Fruit fly (Drosophila melanogaster) whole organism, embryonic: ENCODE data around the gene Ras85D.

Experiments
- ATbp ChIP-seq: fragments of 200-800 bp; sonication (Bioruptor generic); optimal IDR thresholded peaks from 2 replicates; lab custom pipeline; 2017; ENCODE audit warnings: missing biosample characterization, mild to moderate bottlenecking, missing genetic modification characterization, missing genetic modification reagents
- Aef1 ChIP-seq: fragments of 200-800 bp; sonication (Bioruptor generic); IDR thresholded peaks from 3 replicates; pipeline ENCODE4 v1.3.6; 2022; ENCODE audit warnings: missing biosample characterization, missing genetic modification characterization
- B-H2 ChIP-seq: fragments of 200-800 bp; sonication (Bioruptor generic); optimal IDR thresholded peaks from 2 replicates; lab custom pipeline; 2018; ENCODE audit warnings: missing biosample characterization, mild to moderate bottlenecking, missing genetic modification characterization
- CG1024 ChIP-seq: fragments of 200-800 bp; sonication (Bioruptor generic); IDR thresholded peaks from 2 replicates; pipeline ENCODE4 v1.3.6; 2022; ENCODE audit warnings: missing biosample characterization, missing genetic modification characterization
- CG11247 ChIP-seq: fragments of 200-800 bp; sonication (Bioruptor generic); IDR thresholded peaks from 2 replicates; pipeline ENCODE4 v1.3.6; 2022; ENCODE audit warnings: missing biosample characterization, missing genetic modification characterization
- CG12104 ChIP-seq: fragments of 200-800 bp; sonication (Bioruptor generic); optimal IDR thresholded peaks from 3 replicates; lab custom pipeline; 2016; ENCODE audit warnings: missing biosample characterization, missing genetic modification characterization
- CG13287 ChIP-seq: fragments of 200-800 bp; sonication (Bioruptor generic); IDR thresholded peaks from 2 replicates; pipeline ENCODE4 v1.3.6; 2022; ENCODE audit warnings: missing biosample characterization, missing genetic modification characterization; ENCODE audit not compliant: partially characterized antibody
- CG13624 ChIP-seq: fragments of 200-800 bp; sonication (Bioruptor generic); optimal IDR thresholded peaks from 2 replicates; lab custom pipeline; 2016; ENCODE audit warnings: missing biosample characterization, missing genetic modification characterization
- CG14965 ChIP-seq: fragments of 200-800 bp; sonication (Bioruptor generic); optimal IDR thresholded peaks from 2 replicates; lab custom pipeline; 2016; ENCODE audit warnings: missing biosample characterization, missing genetic modification characterization, borderline replicate concordance
- CG15011 ChIP-seq: fragments of 200-800 bp; sonication (Bioruptor generic); optimal IDR thresholded peaks from 3 replicates; lab custom pipeline; 2018; ENCODE audit warnings: missing biosample characterization, mild to moderate bottlenecking, missing genetic modification characterization
- CG15601 ChIP-seq: fragments of 200-800 bp; sonication (Bioruptor generic); optimal IDR thresholded peaks from 3 replicates; lab custom pipeline; 2019; ENCODE audit warnings: missing biosample characterization, mild to moderate bottlenecking, missing genetic modification characterization, moderate library complexity
- CG1647 ChIP-seq: fragments of 200-800 bp; sonication (Bioruptor generic); optimal IDR thresholded peaks from 3 replicates; lab custom pipeline; 2016; ENCODE audit warnings: missing biosample characterization, missing genetic modification characterization
- CG16779 ChIP-seq: fragments of 200-800 bp; sonication (Bioruptor generic); IDR thresholded peaks from 2 replicates; pipeline ENCODE4 v1.3.6; 2022; ENCODE audit warnings: missing biosample characterization, missing genetic modification characterization
- CG2199 ChIP-seq: fragments of 200-800 bp; sonication (Bioruptor generic); IDR thresholded peaks from 3 replicates; pipeline ENCODE4 v1.3.6; 2022; ENCODE audit warnings: missing biosample characterization, missing genetic modification characterization
- CG31441 ChIP-seq: fragments of 200-800 bp; sonication (Bioruptor generic); IDR thresholded peaks from 2 replicates; pipeline ENCODE4 v1.3.6; 2022; ENCODE audit warnings: missing biosample characterization, missing genetic modification characterization
- CG32532 ChIP-seq: fragments of 200-800 bp; sonication (Bioruptor generic); IDR thresholded peaks from 2 replicates; pipeline ENCODE4 v1.3.6; 2022; ENCODE audit warnings: missing biosample characterization, missing genetic modification characterization
- CG33557 ChIP-seq: fragments of 200-800 bp; sonication (Bioruptor generic); optimal IDR thresholded peaks from 2 replicates; lab custom pipeline; 2019; ENCODE audit warnings: missing biosample characterization, mild to moderate bottlenecking, missing genetic modification characterization, moderate library complexity
- CG3838 ChIP-seq: fragments of 200-800 bp; sonication (Bioruptor generic); optimal IDR thresholded peaks from 3 replicates; lab custom pipeline; 2016; ENCODE audit warnings: missing biosample characterization, missing genetic modification characterization
- CG6175 ChIP-seq: fragments of 200-800 bp; sonication (Bioruptor generic); IDR thresholded peaks from 3 replicates; pipeline ENCODE4 v1.3.6; 2022; ENCODE audit warnings: missing biosample characterization, missing genetic modification characterization
- CG6791 ChIP-seq: fragments of 200-800 bp; sonication (Bioruptor generic); IDR thresholded peaks from 3 replicates; pipeline ENCODE4 v1.3.6; 2022; ENCODE audit warnings: missing biosample characterization, missing genetic modification characterization; ENCODE audit not compliant: partially characterized antibody
- CG7786 ChIP-seq: fragments of 200-800 bp; sonication (Bioruptor generic); optimal IDR thresholded peaks from 2 replicates; lab custom pipeline; 2016; ENCODE audit warnings: missing biosample characterization, missing genetic modification characterization
- CG7963 ChIP-seq: fragments of 200-800 bp; sonication (Bioruptor generic); IDR thresholded peaks from 3 replicates; pipeline ENCODE4 v1.3.6; 2022; ENCODE audit warnings: missing biosample characterization, missing genetic modification characterization; ENCODE audit not compliant: partially characterized antibody
- CG9876 ChIP-seq: fragments of 200-800 bp; sonication (Bioruptor generic); optimal IDR thresholded peaks from 2 replicates; lab custom pipeline; 2016; ENCODE audit warnings: missing biosample characterization, missing genetic modification characterization
- Dek ChIP-seq: fragments of 200-800 bp; sonication (Bioruptor generic); optimal IDR thresholded peaks from 3 replicates; lab custom pipeline; 2019; ENCODE audit warnings: missing biosample characterization, mild to moderate bottlenecking, missing genetic modification characterization, moderate library complexity
- GATAe ChIP-seq: fragments of 200-800 bp; sonication (Bioruptor generic); conservative IDR thresholded peaks from 2 replicates; pipeline ENCODE4 v1.3.6; 2022; ENCODE audit warnings: missing biosample characterization, missing genetic modification characterization
- HHEX ChIP-seq: fragments of 200-800 bp; sonication (Bioruptor generic); optimal IDR thresholded peaks from 3 replicates; lab custom pipeline; 2017; ENCODE audit warnings: missing biosample characterization, mild to moderate bottlenecking, missing genetic modification characterization, missing genetic modification reagents
- HLH3B ChIP-seq: fragments of 200-800 bp; sonication (Bioruptor generic); IDR thresholded peaks from 2 replicates; pipeline ENCODE4 v1.3.6; 2022; ENCODE audit warnings: missing biosample characterization, missing genetic modification characterization
- Hr51 ChIP-seq, 2 experiments: fragments of 200-800 bp; sonication (Bioruptor generic); optimal IDR thresholded peaks; 2 replicates in 1 of 2; 3 replicates in 1 of 2; lab custom pipeline; 2016 to 2018; ENCODE audit warnings: missing biosample characterization in 2 of 2, missing genetic modification characterization in 2 of 2, mild to moderate bottlenecking in 1 of 2, moderate library complexity in 1 of 2
- Mad ChIP-seq: fragments of 200-800 bp; sonication (Bioruptor generic); optimal IDR thresholded peaks from 2 replicates; lab custom pipeline; 2016; ENCODE audit warnings: missing biosample characterization, missing genetic modification characterization
- Nf-YA ChIP-seq: fragments of 200-800 bp; sonication (Bioruptor generic); IDR thresholded peaks from 2 replicates; pipeline ENCODE4 v1.3.6; 2022; ENCODE audit warnings: missing biosample characterization, missing genetic modification characterization
- Sin3A ChIP-seq: fragments of >200 bp; optimal IDR thresholded peaks from 2 replicates; lab custom pipeline; 2018
- Usf ChIP-seq: fragments of 200-800 bp; sonication (Bioruptor generic); optimal IDR thresholded peaks from 2 replicates; lab custom pipeline; 2017; ENCODE audit warnings: missing genotype, missing biosample characterization, missing genetic modification characterization
- ab ChIP-seq: fragments of 200-800 bp; sonication (Bioruptor generic); optimal IDR thresholded peaks from 2 replicates; lab custom pipeline; 2016; ENCODE audit warnings: missing biosample characterization, missing genetic modification characterization
- amos ChIP-seq: fragments of 200-800 bp; sonication (Bioruptor generic); IDR thresholded peaks from 2 replicates; pipeline ENCODE4 v1.3.6; 2022; ENCODE audit warnings: missing biosample characterization, missing genetic modification characterization; ENCODE audit not compliant: partially characterized antibody
- ato ChIP-seq: fragments of 200-800 bp; sonication (Bioruptor generic); IDR thresholded peaks from 2 replicates; pipeline ENCODE4 v1.3.6; 2022; ENCODE audit warnings: missing biosample characterization, missing genetic modification characterization; ENCODE audit not compliant: partially characterized antibody
- chif ChIP-seq, 2 experiments: fragments of 200-800 bp; sonication (Bioruptor generic); optimal IDR thresholded peaks; 3 replicates each; lab custom pipeline; 2016; ENCODE audit warnings: missing biosample characterization in 2 of 2, missing genetic modification characterization in 2 of 2
- esg ChIP-seq: fragments of 200-800 bp; sonication (Bioruptor generic); conservative IDR thresholded peaks from 2 replicates; pipeline ENCODE4 v1.3.6; 2022; ENCODE audit warnings: missing biosample characterization, missing genetic modification characterization
- fd64A ChIP-seq: fragments of 200-800 bp; sonication (Bioruptor generic); optimal IDR thresholded peaks from 3 replicates; lab custom pipeline; 2018; ENCODE audit warnings: missing biosample characterization, mild to moderate bottlenecking, missing genetic modification characterization
- fru ChIP-seq: fragments of >200 bp; optimal IDR thresholded peaks from 2 replicates; lab custom pipeline; 2017
- gce ChIP-seq: fragments of 200-800 bp; sonication (Bioruptor generic); IDR thresholded peaks from 3 replicates; pipeline ENCODE4 v1.3.6; 2022; ENCODE audit warnings: missing biosample characterization, missing genetic modification characterization
- grau ChIP-seq: fragments of 200-800 bp; optimal IDR thresholded peaks from 3 replicates; lab custom pipeline; 2019; ENCODE audit warnings: missing biosample characterization, mild to moderate bottlenecking, missing genetic modification characterization, moderate library complexity
- grn ChIP-seq: fragments of 200-800 bp; sonication (Bioruptor generic); optimal IDR thresholded peaks from 3 replicates; lab custom pipeline; 2017; ENCODE audit warnings: missing biosample characterization, missing genetic modification characterization
- maf-S ChIP-seq: fragments of 200-800 bp; sonication (Bioruptor generic); optimal IDR thresholded peaks from 2 replicates; lab custom pipeline; 2016; ENCODE audit warnings: missing biosample characterization, missing genetic modification characterization
- mld ChIP-seq: fragments of 200-800 bp; sonication (Bioruptor generic); IDR thresholded peaks from 3 replicates; pipeline ENCODE4 v1.3.6; 2022; ENCODE audit warnings: missing biosample characterization, missing genetic modification characterization; ENCODE audit not compliant: partially characterized antibody
- org-1 ChIP-seq: fragments of 200-800 bp; sonication (Bioruptor generic); optimal IDR thresholded peaks from 2 replicates; lab custom pipeline; 2017; ENCODE audit warnings: missing biosample characterization, missing genetic modification characterization
- phol ChIP-seq: fragments of 200-800 bp; sonication (Bioruptor generic); optimal IDR thresholded peaks from 3 replicates; lab custom pipeline; 2018; ENCODE audit warnings: missing biosample characterization, mild to moderate bottlenecking, missing genetic modification characterization, moderate library complexity
- seq ChIP-seq: fragments of 200-800 bp; sonication (Bioruptor generic); IDR thresholded peaks from 2 replicates; pipeline ENCODE4 v1.3.6; 2022; ENCODE audit warnings: missing biosample characterization, missing genetic modification characterization
- sisA ChIP-seq: fragments of 200-800 bp; sonication (Bioruptor generic); IDR thresholded peaks from 2 replicates; pipeline ENCODE4 v1.3.6; 2022; ENCODE audit warnings: missing biosample characterization, missing genetic modification characterization
- slp2 ChIP-seq: fragments of 200-800 bp; sonication (Bioruptor generic); optimal IDR thresholded peaks from 2 replicates; lab custom pipeline; 2016; ENCODE audit warnings: missing biosample characterization, missing genetic modification characterization
- tio ChIP-seq: fragments of 200-800 bp; sonication (Bioruptor generic); optimal IDR thresholded peaks from 2 replicates; lab custom pipeline; 2017; ENCODE audit warnings: missing biosample characterization, missing genetic modification characterization, inconsistent platforms
- wek ChIP-seq: fragments of 200-800 bp; sonication (Bioruptor generic); optimal IDR thresholded peaks from 3 replicates; lab custom pipeline; 2018; ENCODE audit warnings: missing biosample characterization, mild to moderate bottlenecking, missing genetic modification characterization, moderate library complexity

The Ras85D gene

DNA sequence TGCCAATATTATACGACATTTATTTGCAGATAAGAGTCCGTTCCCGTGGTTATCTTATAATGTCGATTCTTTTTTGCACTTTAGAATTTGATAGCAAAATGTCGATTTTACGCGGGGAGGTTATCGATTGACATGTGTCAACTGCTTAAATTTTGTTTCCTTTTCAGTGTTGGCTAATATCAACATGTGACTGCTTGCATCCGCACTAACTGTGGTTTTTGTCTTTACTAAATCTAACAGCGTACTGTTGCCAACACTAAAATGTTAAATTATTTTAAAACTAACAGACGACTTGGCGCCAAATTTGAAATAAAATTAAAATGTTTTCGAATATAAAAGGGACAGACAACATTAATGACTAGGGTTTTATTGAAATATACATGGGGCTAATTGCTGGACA lies 16.1 kb downstream of the Ras85D start (continued):
- no peak for TF ChIP-seq tio (GFP tag; lab: Kevin White, UChicago)
- TF ChIP-seq Dek (tag; lab: Kevin White, UChicago) = peak; percentile 82
- peak; percentile 74 for TF ChIP-seq CG32532 (GFP tag; lab: Robert Waterston, UW)
- TF ChIP-seq Sin3A (lab: Kevin White, UChicago) = no peak
- peak; percentile 77 for TF ChIP-seq CG15601 (tag; lab: Kevin White, UChicago)
- peak; percentile 42; the same call in 2 of the 3 replicates for TF ChIP-seq CG7963 (GFP tag; lab: Robert Waterston, UW)
- TF ChIP-seq B-H2 (GFP tag; lab: Kevin White, UChicago) = peak; percentile 95
- peak; percentile 69 for TF ChIP-seq grau (tag; lab: Kevin White, UChicago)
- no peak for TF ChIP-seq sisA (GFP tag; lab: Robert Waterston, UW)
- TF ChIP-seq Aef1 (GFP tag; lab: Robert Waterston, UW) = no peak; the same call in 2 of the 3 replicates
- no peak for TF ChIP-seq seq
- TF ChIP-seq CG31441 (GFP tag; lab: Robert Waterston, UW) = peak; percentile 55; the same call in 1 of the 2 replicates
- TF ChIP-seq CG3838 = peak; percentile 33
- no peak for TF ChIP-seq ATbp (GFP tag; lab: Kevin White, UChicago)
- TF ChIP-seq CG13287 (GFP tag; lab: Robert Waterston, UW) = peak; percentile 81
- peak; percentile 42 for TF ChIP-seq Mad
- TF ChIP-seq maf-S = peak; percentile 81
- peak; percentile 70 for TF ChIP-seq HHEX
- no peak for TF ChIP-seq ab (GFP tag; lab: Kevin White, UChicago)
- no peak for TF ChIP-seq Nf-YA
- TF ChIP-seq grn (GFP tag; lab: Kevin White, UChicago) = peak; percentile 84
- TF ChIP-seq ato (GFP tag; lab: Robert Waterston, UW) = peak; percentile 71
- peak; percentile 30 to 62 for TF ChIP-seq chif (GFP tag; optimal IDR thresholded peaks at IDR 0.05; lab: Kevin White, UChicago)
- peak; percentile 73 for TF ChIP-seq CG9876 (GFP tag; lab: Kevin White, UChicago)
- TF ChIP-seq fru (lab: Kevin White, UChicago) = no peak
- TF ChIP-seq CG1647 = peak; percentile 58
- no peak for TF ChIP-seq CG14965 (GFP tag; lab: Kevin White, UChicago)
- TF ChIP-seq mld = peak; percentile 36; the same call in 1 of the 3 replicates
- TF ChIP-seq fd64A (GFP tag; lab: Kevin White, UChicago) = no peak
- TF ChIP-seq phol (tag; lab: Kevin White, UChicago) = peak; percentile 81
- TF ChIP-seq CG16779 (GFP tag; lab: Robert Waterston, UW) = peak; percentile 90
- TF ChIP-seq wek = peak; percentile 19
- peak; percentile 77 for TF ChIP-seq CG6791 (GFP tag; lab: Robert Waterston, UW)
- TF ChIP-seq CG6175 = no peak
- TF ChIP-seq slp2 (GFP tag; lab: Kevin White, UChicago) = peak; percentile 4
- no peak for TF ChIP-seq esg
- TF ChIP-seq CG7786 (GFP tag; lab: Kevin White, UChicago) = peak; percentile 82
- TF ChIP-seq HLH3B (GFP tag; lab: Robert Waterston, UW) = peak; percentile 55; the same call in 1 of the 2 replicates
- peak; percentile 46 for TF ChIP-seq Usf
- peak; percentile 66; the same call in 1 of the 2 replicates for TF ChIP-seq amos (GFP tag; lab: Robert Waterston, UW)
- peak; percentile 37 to 83 for TF ChIP-seq Hr51 (GFP tag; optimal IDR thresholded peaks at IDR 0.05; lab: Kevin White, UChicago)
- no peak for TF ChIP-seq CG1024 (GFP tag; lab: Robert Waterston, UW)
- no peak for TF ChIP-seq GATAe (GFP tag; lab: Robert Waterston, UW)
- no peak for TF ChIP-seq CG12104 (GFP tag; lab: Kevin White, UChicago)
- TF ChIP-seq CG2199 (GFP tag; lab: Robert Waterston, UW) = no peak
- TF ChIP-seq gce (GFP tag; lab: Robert Waterston, UW) = no peak
- peak; percentile 93 for TF ChIP-seq CG13624 (GFP tag; lab: Kevin White, UChicago)
- TF ChIP-seq CG11247 (GFP tag; lab: Robert Waterston, UW) = peak; percentile 73
- no peak for TF ChIP-seq CG15011 (GFP tag; lab: Kevin White, UChicago)
- TF ChIP-seq org-1 (GFP tag; lab: Kevin White, UChicago) = peak; percentile 15
- TF ChIP-seq CG33557 = no peak
